Fruit fly (Drosophila melanogaster) whole organism, embryonic: ENCODE results near the gene Rab3-GAP.

ENCODE experiments used
- Abd-B ChIP-seq: fragments of 200-800 bp; sonication (Bioruptor generic); optimal IDR thresholded peaks from 2 replicates; lab custom pipeline; 2018; ENCODE audit warnings: missing biosample characterization, mild to moderate bottlenecking, missing genetic modification characterization, moderate library complexity
- Atf-2 ChIP-seq: fragments of 200-800 bp; sonication (Bioruptor generic); optimal IDR thresholded peaks from 2 replicates; lab custom pipeline; 2016; ENCODE audit warnings: missing biosample characterization, missing genetic modification characterization
- CG12071 ChIP-seq: fragments of 200-800 bp; sonication (Bioruptor generic); optimal IDR thresholded peaks from 3 replicates; lab custom pipeline; 2018; ENCODE audit warnings: missing biosample characterization, mild to moderate bottlenecking, missing genetic modification characterization
- CG12659 ChIP-seq: fragments of 200-800 bp; sonication (Bioruptor generic); optimal IDR thresholded peaks from 3 replicates; lab custom pipeline; 2017; ENCODE audit warnings: mild to moderate bottlenecking, missing biosample characterization, missing genetic modification reagents, missing genetic modification characterization
- CG1529 ChIP-seq: fragments of 200-800 bp; sonication (Bioruptor generic); optimal IDR thresholded peaks from 3 replicates; lab custom pipeline; 2018; ENCODE audit warnings: missing biosample characterization, missing genetic modification characterization
- CG17328 ChIP-seq: fragments of 200-800 bp; sonication (Bioruptor generic); IDR thresholded peaks from 2 replicates; pipeline ENCODE4 v1.3.6; 2022; ENCODE audit warnings: missing biosample characterization, missing genetic modification characterization
- CG17568 ChIP-seq: fragments of 200-800 bp; sonication (Bioruptor generic); optimal IDR thresholded peaks from 2 replicates; lab custom pipeline; 2018; ENCODE audit warnings: missing biosample characterization, mild to moderate bottlenecking, missing genetic modification characterization, moderate library complexity
- CG2129 ChIP-seq: fragments of 200-800 bp; sonication (Bioruptor generic); IDR thresholded peaks from 2 replicates; pipeline ENCODE4 v1.3.6; 2022; ENCODE audit warnings: missing biosample characterization, missing genetic modification characterization; ENCODE audit not compliant: partially characterized antibody
- CG32767 ChIP-seq: fragments of 200-800 bp; sonication (Bioruptor generic); IDR thresholded peaks from 2 replicates; pipeline ENCODE4 v1.3.6; 2022; ENCODE audit warnings: missing biosample characterization, missing genetic modification characterization
- CG34224 ChIP-seq: fragments of 200-800 bp; sonication (Bioruptor generic); IDR thresholded peaks from 3 replicates; pipeline ENCODE4 v1.3.6; 2022; ENCODE audit warnings: missing biosample characterization, missing genetic modification characterization; ENCODE audit not compliant: partially characterized antibody
- CG4360 ChIP-seq: fragments of 200-800 bp; sonication (Bioruptor generic); IDR thresholded peaks from 2 replicates; pipeline ENCODE4 v1.3.6; 2022; ENCODE audit warnings: missing biosample characterization, missing genetic modification characterization
- CG4404 ChIP-seq: fragments of 200-800 bp; sonication (Bioruptor generic); IDR thresholded peaks from 2 replicates; pipeline ENCODE4 v1.3.6; 2022; ENCODE audit warnings: missing biosample characterization, missing genetic modification characterization
- CG4707 ChIP-seq: fragments of 200-800 bp; sonication (Bioruptor generic); optimal IDR thresholded peaks from 2 replicates; lab custom pipeline; 2018; ENCODE audit warnings: missing biosample characterization, mild to moderate bottlenecking, missing genetic modification characterization, moderate library complexity
- CG5180 ChIP-seq: fragments of 200-800 bp; sonication (Bioruptor generic); optimal IDR thresholded peaks from 3 replicates; lab custom pipeline; 2017; ENCODE audit warnings: missing biosample characterization, missing genetic modification characterization, mild to moderate bottlenecking, moderate library complexity, missing genetic modification reagents
- CG8281 ChIP-seq: fragments of 200-800 bp; sonication (Bioruptor generic); optimal IDR thresholded peaks from 2 replicates; lab custom pipeline; 2018; ENCODE audit warnings: missing biosample characterization, mild to moderate bottlenecking, missing genetic modification characterization, moderate library complexity
- CG8924 ChIP-seq: fragments of 200-800 bp; optimal IDR thresholded peaks from 3 replicates; lab custom pipeline; 2019; ENCODE audit warnings: missing biosample characterization, mild to moderate bottlenecking, missing genetic modification characterization, moderate library complexity
- CG9797 ChIP-seq: fragments of 200-800 bp; sonication (Bioruptor generic); optimal IDR thresholded peaks from 3 replicates; lab custom pipeline; 2018; ENCODE audit warnings: missing biosample characterization, mild to moderate bottlenecking, missing genetic modification characterization
- CG9817 ChIP-seq: fragments of 200-800 bp; sonication (Bioruptor generic); optimal IDR thresholded peaks from 2 replicates; lab custom pipeline; 2018; ENCODE audit warnings: missing biosample characterization, mild to moderate bottlenecking, missing genetic modification characterization, moderate library complexity
- CG9876 ChIP-seq: fragments of 200-800 bp; sonication (Bioruptor generic); optimal IDR thresholded peaks from 2 replicates; lab custom pipeline; 2016; ENCODE audit warnings: missing biosample characterization, missing genetic modification characterization
- Dip2 ChIP-seq: fragments of 200-800 bp; sonication (Bioruptor generic); IDR thresholded peaks from 2 replicates; pipeline ENCODE4 v1.3.6; 2022; ENCODE audit warnings: missing biosample characterization, missing genetic modification characterization
- Ets65A ChIP-seq: fragments of 200-800 bp; sonication (Bioruptor generic); peaks from one replicate; lab custom pipeline; 2016; ENCODE audit warnings: missing biosample characterization, missing genetic modification characterization
- Fer1 ChIP-seq: fragments of 200-800 bp; sonication (Bioruptor generic); optimal IDR thresholded peaks from 2 replicates; lab custom pipeline; 2017; ENCODE audit warnings: missing biosample characterization, mild to moderate bottlenecking, missing genetic modification characterization
- HLH4C ChIP-seq: fragments of 200-800 bp; sonication (Bioruptor generic); IDR thresholded peaks from 3 replicates; pipeline ENCODE4 v1.3.6; 2022; ENCODE audit warnings: missing biosample characterization, missing genetic modification characterization; ENCODE audit not compliant: partially characterized antibody
- Hr3 ChIP-seq: fragments of 200-800 bp; sonication (Bioruptor generic); optimal IDR thresholded peaks from 3 replicates; lab custom pipeline; 2016; ENCODE audit warnings: missing biosample characterization, missing genetic modification characterization
- Jarid2 ChIP-seq: fragments of 200-800 bp; sonication (Bioruptor generic); optimal IDR thresholded peaks from 3 replicates; lab custom pipeline; 2017; ENCODE audit warnings: mild to moderate bottlenecking, missing biosample characterization, missing genetic modification reagents, missing genetic modification characterization
- MTF-1 ChIP-seq: fragments of 200-800 bp; sonication (Bioruptor generic); optimal IDR thresholded peaks from 2 replicates; lab custom pipeline; 2018; ENCODE audit warnings: missing biosample characterization, mild to moderate bottlenecking, missing genetic modification characterization, borderline replicate concordance
- Med ChIP-seq: fragments of 200-800 bp; sonication (Bioruptor generic); peaks from one replicate; lab custom pipeline; 2016; ENCODE audit warnings: missing biosample characterization, missing genetic modification characterization, mild to moderate bottlenecking, inconsistent platforms, moderate library complexity
- Pdp1 ChIP-seq, 2 experiments: fragments of 200-800 bp; sonication (Bioruptor generic); optimal IDR thresholded peaks; 3 replicates each; lab custom pipeline; 2016; ENCODE audit warnings: missing biosample characterization in 2 of 2, missing genetic modification characterization in 2 of 2, mild to moderate bottlenecking in 1 of 2, moderate library complexity in 1 of 2
- Poxn ChIP-seq: fragments of 200-800 bp; sonication (Bioruptor generic); IDR thresholded peaks from 2 replicates; pipeline ENCODE4 v1.3.6; 2022; ENCODE audit warnings: missing biosample characterization, missing genetic modification characterization
- Spps ChIP-seq: fragments of 200-800 bp; sonication (Bioruptor generic); optimal IDR thresholded peaks from 2 replicates; lab custom pipeline; 2018; ENCODE audit warnings: missing biosample characterization, mild to moderate bottlenecking, missing genetic modification characterization
- Vsx1 ChIP-seq: fragments of 200-800 bp; sonication (Bioruptor generic); optimal IDR thresholded peaks from 2 replicates; lab custom pipeline; 2017; ENCODE audit warnings: missing biosample characterization, mild to moderate bottlenecking, missing genetic modification characterization, missing genetic modification reagents
- Xbp1 ChIP-seq: fragments of 200-800 bp; sonication (Bioruptor generic); optimal IDR thresholded peaks from 3 replicates; lab custom pipeline; 2016; ENCODE audit warnings: missing biosample characterization, mild to moderate bottlenecking, missing genetic modification characterization
- chn ChIP-seq: fragments of 200-800 bp; sonication (Bioruptor generic); optimal IDR thresholded peaks from 2 replicates; lab custom pipeline; 2016; ENCODE audit warnings: missing biosample characterization, missing genetic modification characterization
- dati ChIP-seq: fragments of 200-800 bp; sonication (Bioruptor generic); IDR thresholded peaks from 2 replicates; pipeline ENCODE4 v1.3.6; 2022; ENCODE audit warnings: missing biosample characterization, missing genetic modification characterization
- hkb ChIP-seq, 2 experiments: fragments of 200-800 bp in 1 of 2; fragments of >200 bp in 1 of 2; sonication (Bioruptor generic) in 1 of 2; IDR thresholded peaks in 1 of 2; optimal IDR thresholded peaks in 1 of 2; 2 replicates each; pipeline versions ENCODE4 v1.3.6 to Lab custom; 2017 to 2022; ENCODE audit warnings: missing biosample characterization in 1 of 2, missing genetic modification characterization in 1 of 2
- inv ChIP-seq: fragments of 200-800 bp; sonication (Bioruptor generic); IDR thresholded peaks from 2 replicates; pipeline ENCODE4 v1.3.6; 2022; ENCODE audit warnings: missing biosample characterization, missing genetic modification characterization; ENCODE audit not compliant: partially characterized antibody
- lbe ChIP-seq: fragments of 200-800 bp; sonication (Bioruptor generic); optimal IDR thresholded peaks from 2 replicates; lab custom pipeline; 2016; ENCODE audit warnings: missing biosample characterization, mild to moderate bottlenecking, missing genetic modification characterization
- lola ChIP-seq, 3 experiments: fragments of >200 bp in 2 of 3; fragments of 200-800 bp in 1 of 3; sonication (Bioruptor generic) in 1 of 3; optimal IDR thresholded peaks; 2 replicates each; lab custom pipeline; 2017 to 2019; ENCODE audit warnings: missing biosample characterization in 3 of 3, missing genetic modification characterization in 3 of 3, mild to moderate bottlenecking in 1 of 3, moderate library complexity in 1 of 3
- pb ChIP-seq: fragments of 200-800 bp; sonication (Bioruptor generic); optimal IDR thresholded peaks from 3 replicates; lab custom pipeline; 2016; ENCODE audit warnings: missing biosample characterization, missing genetic modification characterization
- ro ChIP-seq: fragments of 200-800 bp; sonication (Bioruptor generic); IDR thresholded peaks from 2 replicates; pipeline ENCODE4 v1.3.6; 2022; ENCODE audit warnings: missing biosample characterization, missing genetic modification characterization
- row ChIP-seq: fragments of 200-800 bp; sonication (Bioruptor generic); IDR thresholded peaks from 3 replicates; pipeline ENCODE4 v1.3.6; 2022; ENCODE audit warnings: missing biosample characterization, missing genetic modification characterization
- stwl ChIP-seq: fragments of 200-800 bp; sonication (Bioruptor generic); optimal IDR thresholded peaks from 3 replicates; lab custom pipeline; 2018; ENCODE audit warnings: missing biosample characterization, mild to moderate bottlenecking, missing genetic modification characterization, moderate library complexity
- tap ChIP-seq: fragments of 200-800 bp; optimal IDR thresholded peaks from 3 replicates; lab custom pipeline; 2019; ENCODE audit warnings: missing biosample characterization, mild to moderate bottlenecking, missing genetic modification characterization, moderate library complexity
- tio ChIP-seq: fragments of 200-800 bp; sonication (Bioruptor generic); optimal IDR thresholded peaks from 2 replicates; lab custom pipeline; 2017; ENCODE audit warnings: missing biosample characterization, missing genetic modification characterization, inconsistent platforms
- tna ChIP-seq: fragments of 200-800 bp; sonication (Bioruptor generic); IDR thresholded peaks from 2 replicates; pipeline ENCODE4 v1.3.6; 2022; ENCODE audit warnings: missing biosample characterization, missing genetic modification characterization; ENCODE audit not compliant: partially characterized antibody
- zfh1 ChIP-seq: fragments of 200-800 bp; sonication (Bioruptor generic); IDR thresholded peaks from 3 replicates; pipeline ENCODE4 v1.3.6; 2022; ENCODE audit warnings: missing biosample characterization, missing genetic modification characterization

Rab3-GAP gene

DNA sequence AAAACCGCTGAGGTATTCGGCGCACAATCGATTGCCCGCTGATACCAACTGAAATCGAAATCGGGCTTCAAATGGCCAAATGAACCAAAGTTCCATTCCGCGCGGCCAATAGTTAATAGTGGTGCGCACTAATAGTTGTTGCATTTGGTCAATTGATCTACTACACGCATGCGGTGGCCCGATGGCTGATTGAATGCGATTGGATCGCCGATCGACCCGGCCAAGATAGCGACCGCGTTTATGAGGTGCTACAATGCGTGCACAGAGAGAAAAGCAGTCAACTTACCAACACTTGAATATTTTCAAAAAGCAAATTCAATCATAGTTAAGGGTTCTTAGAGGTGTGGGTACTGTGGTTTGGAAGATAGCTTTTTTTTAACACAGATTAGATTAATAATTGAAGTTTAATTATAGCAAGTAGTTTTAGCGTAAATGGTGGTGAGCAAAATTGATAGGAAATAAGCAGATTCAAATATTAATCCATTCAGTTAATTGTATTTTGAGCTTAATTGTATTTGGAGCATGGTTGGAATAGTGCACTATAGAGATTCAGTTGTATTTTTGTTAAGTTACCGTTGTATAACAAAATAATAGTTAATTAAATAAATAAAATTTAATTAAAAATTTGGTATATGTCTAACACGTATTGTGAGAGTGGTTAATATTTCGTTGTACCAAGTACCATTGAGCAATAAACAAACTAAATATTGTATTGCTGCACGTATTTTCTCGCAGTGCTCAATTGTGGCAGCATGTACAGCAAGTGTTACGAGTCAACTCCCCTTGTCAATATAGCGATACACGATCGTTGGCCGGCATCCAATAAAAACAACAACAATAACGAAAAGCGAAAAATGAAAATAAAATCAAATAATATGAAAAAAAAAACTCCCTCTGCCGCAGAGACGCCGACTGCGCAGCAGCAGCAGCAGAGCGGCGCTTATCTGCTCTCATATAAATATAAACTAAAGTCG lies 36.2 kb downstream of the Rab3-GAP start (continued):
- TF ChIP-seq CG4360 (GFP tag; lab: Robert Waterston, UW) (peak; percentile 62), Pdp1 (GFP tag; optimal IDR thresholded peaks at IDR 0.05; lab: Kevin White, UChicago) (peak in 1 of 2 experiments; percentile 37), Xbp1 (GFP tag; lab: Kevin White, UChicago) (peak; percentile 61), zfh1 (GFP tag; lab: Robert Waterston, UW) (peak; percentile 54; the same call in 1 of the 3 replicates), Fer1 (no peak), stwl (tag; lab: Kevin White, UChicago) (no peak), ro (GFP tag; lab: Robert Waterston, UW) (no peak), CG2129 (no peak), CG9797 (no peak), Poxn (GFP tag; lab: Robert Waterston, UW) (no peak), Hr3 (peak; percentile 56), dati (peak; percentile 13; the same call in 1 of the 2 replicates), CG17328 (GFP tag; lab: Robert Waterston, UW) (peak; percentile 47; the same call in 1 of the 2 replicates), HLH4C (GFP tag; lab: Robert Waterston, UW) (no peak), CG9817 (tag; lab: Kevin White, UChicago) (peak; percentile 24), CG34224 (GFP tag; lab: Robert Waterston, UW) (no peak), CG32767 (GFP tag; lab: Robert Waterston, UW) (0 out of 2 replicates have a peak, but pooled peaks have one; percentile 30), lola (GFP tag; optimal IDR thresholded peaks at IDR 0.05; lab: Kevin White, UChicago) (peak in 1 of 3 experiments; percentile 75), Spps (tag; lab: Kevin White, UChicago) (peak; percentile 24), CG1529 (GFP tag; lab: Kevin White, UChicago) (peak; percentile 27), tap (tag; lab: Kevin White, UChicago) (no peak), tio (GFP tag; lab: Kevin White, UChicago) (peak; percentile 69), CG4707 (no peak), Ets65A (peak; percentile 95), MTF-1 (GFP tag; lab: Kevin White, UChicago) (no peak), CG17568 (GFP tag; lab: Kevin White, UChicago) (no peak), row (peak; percentile 69; the same call in 2 of the 3 replicates), CG5180 (peak; percentile 18), chn (GFP tag; lab: Kevin White, UChicago) (peak; percentile 54), CG12659 (peak; percentile 68), CG8281 (tag; lab: Kevin White, UChicago) (no peak), tna (GFP tag; lab: Robert Waterston, UW) (no peak), CG8924 (tag; lab: Kevin White, UChicago) (peak; percentile 78), hkb (optimal IDR thresholded peaks at IDR 0.05; lab: Kevin White, UChicago) (no peak), hkb (GFP tag; IDR thresholded peaks at IDR 0.05; lab: Robert Waterston, UW) (0 out of 2 replicates have a peak, but pooled peaks have one; percentile 21), Med (GFP tag; lab: Kevin White, UChicago) (peak; percentile 75), CG4404 (GFP tag; lab: Robert Waterston, UW) (no peak), CG9876 (GFP tag; lab: Kevin White, UChicago) (no peak), Vsx1 (peak; percentile 43), Dip2 (GFP tag; lab: Robert Waterston, UW) (no peak), CG12071 (no peak), Atf-2 (no peak), lbe (GFP tag; lab: Kevin White, UChicago) (peak; percentile 24), Abd-B (GFP tag; lab: Kevin White, UChicago) (peak; percentile 29), Jarid2 (no peak), pb (no peak), inv (GFP tag; lab: Robert Waterston, UW) (no peak)
